Worm (Caenorhabditis elegans): ENCODE results near the gene dct-14.

- TF ChIP-seq aly-2 (tag; optimal IDR thresholded peaks at IDR 0.05) (no peak), elt-1 (tag; optimal IDR thresholded peaks at IDR 0.05) (no peak), unc-62 (GFP tag; optimal IDR thresholded peaks at IDR 0.05) (no peak)
These were observed 29.9 kb downstream of the dct-14 start, which contains the start of gene B0250.8 for ce11 chrV:20470385-20470784.

Data from whole organism, L2 larva.